Worm (Caenorhabditis elegans) whole organism, late embryonic: ENCODE measurements around the gene ssq-3.
A peak's percentile ranks its signal among the peaks of the same experiment; 100 is the strongest.

ENCODE experiments used
- C08G9.2 ChIP-seq: sonication (generic microtip); optimal IDR thresholded peaks from 2 replicates; lab custom pipeline; 2016; ENCODE audit warnings: mild to moderate bottlenecking, missing genetic modification characterization, moderate library complexity, missing compliant biosample characterization
- C38D4.7 ChIP-seq: fragments of 200-800 bp; sonication (Bioruptor generic); optimal IDR thresholded peaks from 2 replicates; lab custom pipeline; 2018; ENCODE audit warnings: mild to moderate bottlenecking, missing genetic modification characterization, moderate library complexity, missing compliant biosample characterization
- F13H6.1 ChIP-seq: sonication (generic microtip); optimal IDR thresholded peaks from 2 replicates; lab custom pipeline; 2016; ENCODE audit warnings: missing genetic modification characterization, missing compliant biosample characterization
- T23F11.4 ChIP-seq: fragments of 200-800 bp; sonication (Bioruptor generic); optimal IDR thresholded peaks from 2 replicates; lab custom pipeline; 2018; ENCODE audit warnings: mild to moderate bottlenecking, missing genetic modification characterization, missing compliant biosample characterization
- ahr-1 ChIP-seq: sonication (generic microtip); optimal IDR thresholded peaks from 2 replicates; lab custom pipeline; 2016; ENCODE audit warnings: missing genetic modification characterization, missing compliant biosample characterization
- ceh-19 ChIP-seq: fragments of 200-800 bp; sonication (Bioruptor generic); optimal IDR thresholded peaks from 2 replicates; lab custom pipeline; 2018; ENCODE audit warnings: mild to moderate bottlenecking, missing genetic modification characterization, missing compliant biosample characterization
- ceh-22 ChIP-seq: sonication (generic microtip); optimal IDR thresholded peaks from 2 replicates; lab custom pipeline; 2017; ENCODE audit warnings: missing biosample characterization, missing genetic modification characterization
- ceh-31 ChIP-seq: sonication (generic microtip); optimal IDR thresholded peaks from 2 replicates; lab custom pipeline; 2016; ENCODE audit warnings: missing genetic modification characterization, missing compliant biosample characterization
- ceh-45 ChIP-seq: fragments of 200-800 bp; sonication (Bioruptor generic); IDR thresholded peaks from 2 replicates; pipeline ENCODE4 v1.3.6; 2022; ENCODE audit warnings: missing genetic modification reagents, missing genetic modification characterization, missing compliant biosample characterization
- ceh-48 ChIP-seq: sonication (generic microtip); optimal IDR thresholded peaks from 2 replicates; lab custom pipeline; 2016; ENCODE audit warnings: missing genetic modification characterization, inconsistent platforms, missing compliant biosample characterization
- ceh-9 ChIP-seq: sonication (generic microtip); optimal IDR thresholded peaks from 2 replicates; lab custom pipeline; 2016; ENCODE audit warnings: mild to moderate bottlenecking, missing genetic modification characterization, inconsistent platforms, missing compliant biosample characterization
- dmd-4 ChIP-seq: sonication (generic microtip); optimal IDR thresholded peaks from 2 replicates; lab custom pipeline; 2016; ENCODE audit warnings: borderline replicate concordance, missing genetic modification characterization, missing compliant biosample characterization
- dve-1 ChIP-seq: sonication (generic microtip); optimal IDR thresholded peaks from 2 replicates; lab custom pipeline; 2017; ENCODE audit warnings: antibody characterized with exemption, mild to moderate bottlenecking, missing genetic modification characterization, missing compliant biosample characterization
- elt-2 ChIP-seq: sonication (generic microtip); optimal IDR thresholded peaks from 2 replicates; lab custom pipeline; 2016; ENCODE audit warnings: missing genetic modification reagents, missing genetic modification characterization, missing compliant biosample characterization
- eyg-1 ChIP-seq: sonication (generic microtip); optimal IDR thresholded peaks from 2 replicates; lab custom pipeline; 2016; ENCODE audit warnings: missing genotype, missing genetic modification characterization, missing compliant biosample characterization
- fkh-10 ChIP-seq: fragments of 150-350 bp; optimal IDR thresholded peaks from 2 replicates; lab custom pipeline; 2014; ENCODE audit warnings: missing biosample characterization, missing genetic modification reagents, missing genetic modification characterization
- gmeb-2 ChIP-seq: sonication (generic microtip); optimal IDR thresholded peaks from 2 replicates; lab custom pipeline; 2016; ENCODE audit warnings: missing genetic modification characterization, inconsistent platforms, missing compliant biosample characterization
- hlh-13 ChIP-seq: fragments of 200-800 bp; sonication (Bioruptor generic); optimal IDR thresholded peaks from 2 replicates; lab custom pipeline; 2018; ENCODE audit warnings: mild to moderate bottlenecking, missing genetic modification characterization, missing compliant biosample characterization
- hlh-15 ChIP-seq: sonication (generic microtip); optimal IDR thresholded peaks from 2 replicates; lab custom pipeline; 2016; ENCODE audit warnings: missing genetic modification characterization, missing compliant biosample characterization
- lin-11 ChIP-seq: fragments of 200-800 bp; sonication (Bioruptor generic); optimal IDR thresholded peaks from 2 replicates; lab custom pipeline; 2018; ENCODE audit warnings: mild to moderate bottlenecking, missing genetic modification characterization, missing compliant biosample characterization
- madf-2 ChIP-seq: sonication (generic microtip); optimal IDR thresholded peaks from 2 replicates; lab custom pipeline; 2017; ENCODE audit warnings: missing genetic modification characterization, missing compliant biosample characterization
- mec-3 ChIP-seq: sonication (generic microtip); optimal IDR thresholded peaks from 2 replicates; lab custom pipeline; 2016; ENCODE audit warnings: borderline replicate concordance, missing genetic modification characterization, missing compliant biosample characterization
- nhr-11 ChIP-seq: fragments of 150-350 bp; optimal IDR thresholded peaks from 2 replicates; lab custom pipeline; 2014; ENCODE audit warnings: missing biosample characterization, missing genetic modification characterization
- pat-9 ChIP-seq: fragments of 200-800 bp; sonication (Bioruptor generic); optimal IDR thresholded peaks from 2 replicates; lab custom pipeline; 2018; ENCODE audit warnings: mild to moderate bottlenecking, missing genetic modification characterization, moderate library complexity, missing compliant biosample characterization
- pax-1 ChIP-seq: fragments of 150-350 bp; optimal IDR thresholded peaks from 2 replicates; lab custom pipeline; 2014; ENCODE audit warnings: missing biosample characterization, missing genetic modification characterization
- pha-4 ChIP-seq: fragments of 150-350 bp; optimal IDR thresholded peaks from 2 replicates; lab custom pipeline; 2018; ENCODE audit warnings: missing biosample characterization, missing genetic modification reagents, missing genetic modification characterization
- pqm-1 ChIP-seq: sonication (generic microtip); optimal IDR thresholded peaks from 2 replicates; lab custom pipeline; 2016; ENCODE audit warnings: missing genetic modification characterization, missing compliant biosample characterization
- rnt-1 ChIP-seq: sonication (generic microtip); optimal IDR thresholded peaks from 2 replicates; lab custom pipeline; 2016; ENCODE audit warnings: missing genetic modification characterization, missing compliant biosample characterization
- sox-2 ChIP-seq: fragments of 200-800 bp; sonication (Bioruptor generic); IDR thresholded peaks from 2 replicates; pipeline ENCODE4 v1.3.6; 2022; ENCODE audit warnings: missing genetic modification reagents, missing genetic modification characterization, missing compliant biosample characterization
- tbx-2 ChIP-seq: sonication (generic microtip); optimal IDR thresholded peaks from 2 replicates; lab custom pipeline; 2016; ENCODE audit warnings: missing genetic modification characterization, missing compliant biosample characterization
- unc-3 ChIP-seq, 2 experiments: fragments of 200-800 bp in 1 of 2; sonication (Bioruptor generic) in 1 of 2; sonication (generic microtip) in 1 of 2; conservative IDR thresholded peaks in 1 of 2; optimal IDR thresholded peaks in 1 of 2; 2 replicates each; pipeline versions ENCODE4 v1.3.6 to Lab custom; 2016 to 2022; ENCODE audit warnings: missing compliant biosample characterization in 2 of 2, missing genetic modification characterization in 2 of 2, missing genetic modification reagents in 1 of 2
- unc-42 ChIP-seq: sonication (generic microtip); optimal IDR thresholded peaks from 2 replicates; lab custom pipeline; 2016; ENCODE audit warnings: missing genotype, missing genetic modification characterization, missing compliant biosample characterization
- unc-55 ChIP-seq: sonication (generic microtip); optimal IDR thresholded peaks from 2 replicates; lab custom pipeline; 2017; ENCODE audit warnings: missing biosample characterization, missing genetic modification reagents, missing genetic modification characterization
- unc-86 ChIP-seq: sonication (generic microtip); optimal IDR thresholded peaks from 2 replicates; lab custom pipeline; 2016; ENCODE audit warnings: missing genetic modification characterization, missing compliant biosample characterization
- zip-5 ChIP-seq: sonication (generic microtip); optimal IDR thresholded peaks from 2 replicates; lab custom pipeline; 2016; ENCODE audit warnings: missing genetic modification characterization, missing compliant biosample characterization

ssq-3 gene

DNA sequence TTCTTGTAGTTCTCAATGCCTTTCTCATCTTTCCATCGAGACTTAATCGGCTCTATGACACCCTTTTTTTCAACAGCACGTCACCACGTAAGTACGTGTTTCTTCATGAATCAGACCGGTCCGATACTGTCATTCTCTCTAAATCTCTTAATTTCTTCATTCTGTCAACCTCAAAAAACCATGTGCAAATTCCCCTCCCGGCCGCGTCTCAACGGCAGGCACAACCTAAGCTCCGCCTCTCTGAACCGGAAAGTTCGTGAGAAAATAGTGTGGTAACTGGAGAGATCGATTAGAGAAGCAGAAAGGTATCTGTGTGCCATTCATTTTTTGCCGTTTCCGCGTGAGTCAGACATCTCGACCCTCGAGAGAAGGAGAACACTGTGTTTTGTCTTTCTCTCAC is 3.2 kb downstream of the ssq-3 start, which contains the start of gene nas-8:
Gene nas-8 (plus strand): TSS at position 301 of the 400 bp plus-strand sequence.
- TF ChIP-seq ceh-31 (tag; lab: Kevin White, UChicago): no peak
- no peak for TF ChIP-seq ceh-22 (tag; lab: Kevin White, UChicago)
- no peak for TF ChIP-seq unc-3 (GFP tag; conservative IDR thresholded peaks at IDR 0.05; lab: Robert Waterston, UW)
- TF ChIP-seq unc-3 (tag; optimal IDR thresholded peaks at IDR 0.05; lab: Kevin White, UChicago): no peak
- no peak for TF ChIP-seq ahr-1

DNA sequence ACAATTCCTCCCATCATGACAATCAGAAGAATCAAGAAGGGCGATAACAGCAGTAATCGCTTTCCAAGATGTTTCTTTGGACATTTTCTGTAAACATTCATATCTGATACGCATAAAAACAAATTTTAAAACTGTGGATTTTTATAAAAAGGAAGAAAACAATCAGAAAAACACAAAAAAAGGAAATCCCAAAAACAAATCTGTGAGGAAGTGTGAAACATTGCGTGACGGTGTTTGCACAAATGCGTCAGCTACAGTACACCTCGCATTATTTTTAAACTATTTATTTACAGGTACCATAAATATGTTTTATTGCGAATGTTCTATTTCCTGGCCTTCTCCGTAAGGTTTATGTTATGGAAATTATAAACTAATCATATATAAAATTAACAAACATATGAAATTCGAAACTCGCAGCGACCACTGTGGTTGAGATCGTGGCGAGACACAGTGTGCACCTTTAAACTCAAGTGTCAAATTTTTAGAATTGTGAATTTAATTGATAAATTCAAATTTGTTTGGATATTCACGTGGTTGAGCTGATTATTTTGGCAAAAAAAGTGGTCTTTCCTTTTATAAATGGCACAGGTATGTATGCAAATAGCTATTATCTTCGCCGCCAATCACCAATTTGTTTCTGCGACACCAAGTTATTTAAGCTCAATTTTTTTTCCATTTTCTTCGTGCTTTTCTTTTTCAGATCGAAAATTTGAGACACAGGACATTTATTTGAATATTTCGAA is 10.1 kb downstream of the ssq-3 start, which contains the start of the genes C34D4.10 and str-48:
Gene C34D4.10 (minus strand): TSS at position 101 of the 743 bp plus-strand sequence.
Gene str-48 (plus strand): TSS at position 693 of the 743 bp plus-strand sequence.
- TF ChIP-seq madf-2 (tag; lab: Kevin White, UChicago) (no peak), pha-4 (tag; lab: Kevin White, UChicago) (no peak), ceh-19 (GFP tag; lab: Kevin White, UChicago) (no peak), C08G9.2 (no peak), hlh-13 (GFP tag; lab: Kevin White, UChicago) (no peak), C38D4.7 (GFP tag; lab: Kevin White, UChicago) (no peak), unc-3 (GFP tag; conservative IDR thresholded peaks at IDR 0.05; lab: Robert Waterston, UW) (no peak), unc-3 (tag; optimal IDR thresholded peaks at IDR 0.05; lab: Kevin White, UChicago) (no peak), eyg-1 (tag; lab: Kevin White, UChicago) (no peak), zip-5 (tag; lab: Kevin White, UChicago) (no peak), hlh-15 (tag; lab: Kevin White, UChicago) (no peak), unc-86 (tag; lab: Kevin White, UChicago) (no peak), gmeb-2 (tag; lab: Kevin White, UChicago) (no peak), elt-2 (tag; lab: Kevin White, UChicago) (no peak), ceh-31 (tag; lab: Kevin White, UChicago) (no peak)

DNA sequence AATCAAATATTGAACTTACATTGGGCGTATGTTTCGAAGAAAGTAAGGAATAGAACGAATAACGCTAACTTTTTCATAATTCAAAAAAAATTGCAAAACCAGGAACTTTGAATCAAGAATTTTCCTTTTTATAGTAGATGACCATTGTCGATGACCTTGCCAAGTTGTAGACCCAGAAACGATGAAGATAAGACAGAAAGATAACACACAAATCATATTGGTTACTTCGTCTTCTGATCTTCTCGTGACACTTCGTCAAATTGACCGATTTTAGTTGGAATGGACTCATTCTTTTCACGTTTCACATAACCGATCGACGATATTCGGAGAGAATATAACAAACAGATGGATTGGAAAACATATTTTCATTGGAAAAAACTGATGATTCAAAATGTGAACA is 20.4 kb downstream of the ssq-3 start, which contains the start of gene grsp-3:
Gene grsp-3 (minus strand): TSS at position 149 of the 400 bp plus-strand sequence.
- no peak for TF ChIP-seq unc-86 (tag; lab: Kevin White, UChicago)
- TF ChIP-seq nhr-11 (tag; lab: Kevin White, UChicago): no peak
- no peak for TF ChIP-seq dve-1 (tag; lab: Kevin White, UChicago)
- TF ChIP-seq dmd-4: no peak
- TF ChIP-seq unc-55: no peak
- TF ChIP-seq pat-9 (tag; lab: Kevin White, UChicago): no peak
- TF ChIP-seq rnt-1 (tag; lab: Kevin White, UChicago): no peak
- no peak for TF ChIP-seq pax-1
- TF ChIP-seq eyg-1 (tag; lab: Kevin White, UChicago): no peak
- TF ChIP-seq mec-3: no peak
- TF ChIP-seq lin-11 (tag; lab: Kevin White, UChicago): no peak
- no peak for TF ChIP-seq sox-2 (GFP tag; lab: Robert Waterston, UW)
- no peak for TF ChIP-seq T23F11.4 (GFP tag; lab: Kevin White, UChicago)
- no peak for TF ChIP-seq ceh-45 (GFP tag; lab: Robert Waterston, UW)
- no peak for TF ChIP-seq F13H6.1 (tag; lab: Kevin White, UChicago)
- no peak for TF ChIP-seq fkh-10 (GFP tag; lab: Kevin White, UChicago)
- TF ChIP-seq tbx-2 (tag; lab: Kevin White, UChicago): no peak
- TF ChIP-seq ahr-1: no peak
- TF ChIP-seq hlh-15 (tag; lab: Kevin White, UChicago): no peak
- no peak for TF ChIP-seq pqm-1 (tag; lab: Kevin White, UChicago)

DNA sequence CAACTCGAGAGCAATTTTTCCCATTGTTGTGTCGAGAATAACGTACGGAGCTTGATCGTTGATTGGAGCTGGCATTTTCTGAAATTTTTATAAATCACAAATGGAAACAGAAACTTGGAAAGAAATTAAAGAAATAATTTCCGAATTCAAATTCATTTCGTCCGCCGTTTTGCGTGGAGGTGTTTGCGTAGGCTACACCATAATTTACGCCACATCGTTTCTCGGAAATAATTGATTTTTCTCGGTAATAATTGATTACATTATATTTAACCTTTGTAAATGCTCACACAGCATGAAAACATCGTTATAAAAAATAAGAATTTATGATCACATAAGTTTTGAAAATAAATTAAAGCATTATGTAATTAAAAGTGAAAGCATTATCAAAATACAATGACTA is 21.7 kb downstream of the ssq-3 start, which contains the start of gene cyn-12:
Gene cyn-12 (minus strand): TSS at position 78 of the 400 bp plus-strand sequence.
- TF ChIP-seq unc-42: peak; percentile 71
- no peak for TF ChIP-seq ceh-9 (tag; lab: Kevin White, UChicago)
- peak; percentile 61 for TF ChIP-seq ceh-48 (tag; lab: Kevin White, UChicago)
- TF ChIP-seq, all 69 proteins: peak for 2
